Fruit fly (Drosophila melanogaster) whole organism, adult: Measurements from ENCODE around the gene sage.

ENCODE experiments used
- CG7101 ChIP-seq: fragments of 200-800 bp; sonication (Bioruptor generic); optimal IDR thresholded peaks from 2 replicates; lab custom pipeline; 2018; ENCODE audit warnings: missing biosample characterization, mild to moderate bottlenecking, missing genetic modification characterization, moderate library complexity
- ovo ChIP-seq: fragments of 200-800 bp; sonication (Bioruptor generic); optimal IDR thresholded peaks from 2 replicates; lab custom pipeline; 2016; ENCODE audit warnings: missing biosample characterization, missing genetic modification characterization

DNA sequence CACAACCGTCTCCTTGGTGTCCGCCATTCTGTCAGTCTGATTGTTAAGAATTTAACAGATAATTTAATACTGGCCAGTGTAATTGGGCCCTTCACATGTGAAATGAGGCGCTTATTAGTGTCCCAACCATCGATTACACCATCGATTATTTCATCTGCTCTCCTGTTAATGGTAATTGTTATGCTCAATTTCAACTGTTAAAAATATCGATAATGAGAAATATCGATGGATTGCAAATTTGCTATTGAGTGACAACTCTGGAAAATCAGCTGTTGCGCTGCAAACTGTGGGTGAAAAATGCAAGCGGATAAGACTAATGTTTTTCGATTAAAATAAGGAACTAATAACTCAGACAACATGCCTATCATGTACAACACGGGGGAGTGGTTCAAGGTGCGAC lies 2.8 kb upstream of the sage start, which contains the start of the genes TrpRS and Vps16A:
- TF ChIP-seq ovo, result no peak
- no peak for TF ChIP-seq CG7101
